Fruit fly (Drosophila melanogaster) whole organism, embryonic: ENCODE data around the gene CG15498.

Experiments
- B-H2 ChIP-seq: fragments of 200-800 bp; sonication (Bioruptor generic); optimal IDR thresholded peaks from 2 replicates; lab custom pipeline; 2018; ENCODE audit warnings: missing biosample characterization, mild to moderate bottlenecking, missing genetic modification characterization
- CG10959 ChIP-seq: fragments of 200-800 bp; sonication (Bioruptor generic); IDR thresholded peaks from 2 replicates; pipeline ENCODE4 v1.3.6; 2022; ENCODE audit warnings: missing biosample characterization, missing genetic modification characterization
- CG12391 ChIP-seq: fragments of 200-800 bp; sonication (Bioruptor generic); optimal IDR thresholded peaks from 3 replicates; lab custom pipeline; 2018; ENCODE audit warnings: missing biosample characterization, mild to moderate bottlenecking, missing genetic modification characterization, moderate library complexity
- CG12769 ChIP-seq: fragments of 200-800 bp; sonication (Bioruptor generic); optimal IDR thresholded peaks from 2 replicates; lab custom pipeline; 2019; ENCODE audit warnings: missing biosample characterization, mild to moderate bottlenecking, missing genetic modification characterization, moderate library complexity
- CG15011 ChIP-seq: fragments of 200-800 bp; sonication (Bioruptor generic); optimal IDR thresholded peaks from 3 replicates; lab custom pipeline; 2018; ENCODE audit warnings: missing biosample characterization, mild to moderate bottlenecking, missing genetic modification characterization
- CG15479 ChIP-seq: fragments of 200-800 bp; sonication (Bioruptor generic); optimal IDR thresholded peaks from 3 replicates; lab custom pipeline; 2019; ENCODE audit warnings: missing biosample characterization, mild to moderate bottlenecking, missing genetic modification characterization, moderate library complexity
- CG17385 ChIP-seq: fragments of 200-800 bp; sonication (Bioruptor generic); optimal IDR thresholded peaks from 3 replicates; lab custom pipeline; 2018; ENCODE audit warnings: missing biosample characterization, mild to moderate bottlenecking, missing genetic modification characterization
- CG17568 ChIP-seq: fragments of 200-800 bp; sonication (Bioruptor generic); optimal IDR thresholded peaks from 2 replicates; lab custom pipeline; 2018; ENCODE audit warnings: missing biosample characterization, mild to moderate bottlenecking, missing genetic modification characterization, moderate library complexity
- CG17829 ChIP-seq: fragments of 200-800 bp; optimal IDR thresholded peaks from 2 replicates; lab custom pipeline; 2019; ENCODE audit warnings: missing biosample characterization, mild to moderate bottlenecking, missing genetic modification characterization, moderate library complexity
- CG1832 ChIP-seq: fragments of 200-800 bp; sonication (Bioruptor generic); optimal IDR thresholded peaks from 2 replicates; lab custom pipeline; 2017; ENCODE audit warnings: missing biosample characterization, mild to moderate bottlenecking, missing genetic modification characterization, inconsistent platforms
- CG2129 ChIP-seq: fragments of 200-800 bp; sonication (Bioruptor generic); IDR thresholded peaks from 2 replicates; pipeline ENCODE4 v1.3.6; 2022; ENCODE audit warnings: missing biosample characterization, missing genetic modification characterization; ENCODE audit not compliant: partially characterized antibody
- CG34376 ChIP-seq: fragments of 200-800 bp; sonication (Bioruptor generic); optimal IDR thresholded peaks from 2 replicates; lab custom pipeline; 2018; ENCODE audit warnings: missing biosample characterization, mild to moderate bottlenecking, missing genetic modification characterization
- CG4424 ChIP-seq: fragments of 200-800 bp; sonication (Bioruptor generic); optimal IDR thresholded peaks from 3 replicates; lab custom pipeline; 2016; ENCODE audit warnings: missing biosample characterization, missing genetic modification characterization
- CG5953 ChIP-seq: fragments of 200-800 bp; sonication (Bioruptor generic); IDR thresholded peaks from 2 replicates; pipeline ENCODE4 v1.3.6; 2022; ENCODE audit warnings: missing biosample characterization, missing genetic modification characterization
- CG6254 ChIP-seq: fragments of 200-800 bp; sonication (Bioruptor generic); optimal IDR thresholded peaks from 3 replicates; lab custom pipeline; 2017; ENCODE audit warnings: mild to moderate bottlenecking, missing biosample characterization, missing genetic modification reagents, missing genetic modification characterization
- CG6854 ChIP-seq: fragments of 200-800 bp; sonication (Bioruptor generic); optimal IDR thresholded peaks from 3 replicates; lab custom pipeline; 2017; ENCODE audit warnings: missing biosample characterization, mild to moderate bottlenecking, missing genetic modification characterization
- CG7987 ChIP-seq: fragments of 200-800 bp; sonication (Bioruptor generic); optimal IDR thresholded peaks from 2 replicates; lab custom pipeline; 2018; ENCODE audit warnings: missing biosample characterization, mild to moderate bottlenecking, missing genetic modification characterization, moderate library complexity
- CG8924 ChIP-seq: fragments of 200-800 bp; optimal IDR thresholded peaks from 3 replicates; lab custom pipeline; 2019; ENCODE audit warnings: missing biosample characterization, mild to moderate bottlenecking, missing genetic modification characterization, moderate library complexity
- CoRest ChIP-seq: fragments of 200-800 bp; sonication (Bioruptor generic); optimal IDR thresholded peaks from 3 replicates; lab custom pipeline; 2018; ENCODE audit warnings: missing biosample characterization, mild to moderate bottlenecking, missing genetic modification characterization, moderate library complexity
- D ChIP-seq, 2 experiments: fragments of 200-800 bp in 1 of 2; fragments of >200 bp in 1 of 2; sonication (Bioruptor generic) in 1 of 2; optimal IDR thresholded peaks; 2 replicates in 1 of 2; 3 replicates in 1 of 2; lab custom pipeline; 2017; ENCODE audit warnings: mild to moderate bottlenecking in 1 of 2, missing biosample characterization in 1 of 2, missing genetic modification characterization in 1 of 2, missing genetic modification reagents in 1 of 2
- Deaf1 ChIP-seq: fragments of 200-800 bp; optimal IDR thresholded peaks from 3 replicates; lab custom pipeline; 2019; ENCODE audit warnings: missing biosample characterization, mild to moderate bottlenecking, missing genetic modification characterization, moderate library complexity
- Doc2 ChIP-seq: fragments of 200-800 bp; sonication (Bioruptor generic); IDR thresholded peaks from 2 replicates; pipeline ENCODE4 v1.3.6; 2022; ENCODE audit warnings: missing biosample characterization, missing genetic modification characterization
- NFAT ChIP-seq: fragments of 200-800 bp; sonication (Bioruptor generic); IDR thresholded peaks from 2 replicates; pipeline ENCODE4 v1.3.6; 2022; ENCODE audit warnings: missing biosample characterization, missing genetic modification characterization
- Opbp ChIP-seq: fragments of 200-800 bp; sonication (Bioruptor generic); IDR thresholded peaks from 3 replicates; pipeline ENCODE4 v1.3.6; 2022; ENCODE audit warnings: missing biosample characterization, missing genetic modification characterization; ENCODE audit not compliant: partially characterized antibody
- Ssrp ChIP-seq: fragments of 200-800 bp; sonication (Bioruptor generic); optimal IDR thresholded peaks from 2 replicates; lab custom pipeline; 2018; ENCODE audit warnings: missing biosample characterization, mild to moderate bottlenecking, missing genetic modification characterization, moderate library complexity
- Taf1 ChIP-seq: fragments of 200-800 bp; sonication (Bioruptor generic); IDR thresholded peaks from 2 replicates; pipeline ENCODE4 v1.3.6; 2022; ENCODE audit warnings: missing biosample characterization, missing genetic modification characterization
- Trl ChIP-seq, 3 experiments: fragments of >200 bp in 2 of 3; fragments of 200-800 bp in 1 of 3; sonication (Bioruptor generic) in 1 of 3; optimal IDR thresholded peaks; 2 replicates in 1 of 3; 3 replicates in 2 of 3; lab custom pipeline; 2016 to 2017; ENCODE audit warnings: missing biosample characterization in 1 of 3, missing genetic modification characterization in 1 of 3
- ac ChIP-seq: fragments of 200-800 bp; sonication (Bioruptor generic); optimal IDR thresholded peaks from 3 replicates; lab custom pipeline; 2017; ENCODE audit warnings: missing biosample characterization, mild to moderate bottlenecking, missing genetic modification characterization
- ash1 ChIP-seq: fragments of 200-800 bp; sonication (Bioruptor generic); optimal IDR thresholded peaks from 2 replicates; lab custom pipeline; 2018; ENCODE audit warnings: missing biosample characterization, mild to moderate bottlenecking, missing genetic modification characterization
- bsh ChIP-seq, 2 experiments: fragments of 200-800 bp; sonication (Bioruptor generic); optimal IDR thresholded peaks; 2 replicates each; lab custom pipeline; 2017 to 2018; ENCODE audit warnings: mild to moderate bottlenecking in 2 of 2, missing biosample characterization in 2 of 2, missing genetic modification characterization in 2 of 2, moderate library complexity in 1 of 2
- exex ChIP-seq: fragments of 200-800 bp; sonication (Bioruptor generic); optimal IDR thresholded peaks from 4 replicates; lab custom pipeline; 2018; ENCODE audit warnings: missing biosample characterization, mild to moderate bottlenecking, missing genetic modification characterization, moderate library complexity
- gem ChIP-seq: fragments of 200-800 bp; sonication (Bioruptor generic); optimal IDR thresholded peaks from 2 replicates; lab custom pipeline; 2019; ENCODE audit warnings: missing biosample characterization, mild to moderate bottlenecking, missing genetic modification characterization, moderate library complexity
- gro ChIP-seq: fragments of 200-800 bp; sonication (Bioruptor generic); optimal IDR thresholded peaks from 2 replicates; lab custom pipeline; 2016; ENCODE audit warnings: missing biosample characterization, missing genetic modification characterization
- lbe ChIP-seq: fragments of 200-800 bp; sonication (Bioruptor generic); optimal IDR thresholded peaks from 2 replicates; lab custom pipeline; 2016; ENCODE audit warnings: missing biosample characterization, mild to moderate bottlenecking, missing genetic modification characterization
- mirr ChIP-seq: fragments of 200-800 bp; sonication (Bioruptor generic); optimal IDR thresholded peaks from 3 replicates; lab custom pipeline; 2018; ENCODE audit warnings: missing biosample characterization, mild to moderate bottlenecking, missing genetic modification characterization
- nau ChIP-seq: fragments of 200-800 bp; sonication (Bioruptor generic); optimal IDR thresholded peaks from 3 replicates; lab custom pipeline; 2017; ENCODE audit warnings: missing biosample characterization, mild to moderate bottlenecking, missing genetic modification characterization, missing genetic modification reagents
- nom ChIP-seq: fragments of 200-800 bp; sonication (Bioruptor generic); optimal IDR thresholded peaks from 2 replicates; lab custom pipeline; 2017; ENCODE audit warnings: missing biosample characterization, missing genetic modification characterization, mild to moderate bottlenecking, moderate library complexity, missing genetic modification reagents
- sens ChIP-seq: fragments of 200-800 bp; sonication (Bioruptor generic); peaks from one replicate; lab custom pipeline; 2016; ENCODE audit warnings: missing biosample characterization, missing genetic modification characterization
- sug ChIP-seq: fragments of 200-800 bp; optimal IDR thresholded peaks from 2 replicates; lab custom pipeline; 2019; ENCODE audit warnings: missing biosample characterization, mild to moderate bottlenecking, missing genetic modification characterization, moderate library complexity
- trem ChIP-seq: fragments of 200-800 bp; optimal IDR thresholded peaks from 3 replicates; lab custom pipeline; 2019; ENCODE audit warnings: missing biosample characterization, mild to moderate bottlenecking, missing genetic modification characterization, moderate library complexity

CG15498 gene

dm6 chr3R:21618299-21619116 lies 49.6 kb upstream of the CG15498 start (continued):
- peak; percentile 68 for TF ChIP-seq CG34376 (GFP tag; lab: Kevin White, UChicago)
- peak; percentile 83 for TF ChIP-seq sens (GFP tag; lab: Kevin White, UChicago)
- TF ChIP-seq CG2129 (GFP tag; lab: Robert Waterston, UW), result no peak
- peak; percentile 6 for TF ChIP-seq lbe (GFP tag; lab: Kevin White, UChicago)
- peak; percentile 20 for TF ChIP-seq mirr
- no peak for TF ChIP-seq NFAT (GFP tag; lab: Robert Waterston, UW)
- peak; percentile 11 for TF ChIP-seq sug (tag; lab: Kevin White, UChicago)
- TF ChIP-seq gem (tag; lab: Kevin White, UChicago), result peak; percentile 9
- no peak for TF ChIP-seq ac (GFP tag; lab: Kevin White, UChicago)
- no peak for TF ChIP-seq Opbp
- peak; percentile 11 for TF ChIP-seq CG17568
- no peak for TF ChIP-seq exex (tag; lab: Kevin White, UChicago)
- TF ChIP-seq CG6854 (GFP tag; lab: Kevin White, UChicago), result peak; percentile 12
- TF ChIP-seq CG15479 (GFP tag; lab: Kevin White, UChicago), result peak; percentile 13
- peak in 1 of 2 experiments; percentile 29 for TF ChIP-seq bsh (GFP tag; optimal IDR thresholded peaks at IDR 0.05; lab: Kevin White, UChicago)
- TF ChIP-seq Taf1 (GFP tag; lab: Robert Waterston, UW), result no peak
- TF ChIP-seq CG8924, result peak; percentile 67
- peak; percentile 35 for TF ChIP-seq Deaf1 (tag; lab: Kevin White, UChicago)
- TF ChIP-seq Doc2 (GFP tag; lab: Robert Waterston, UW), result no peak
- no peak for TF ChIP-seq CG15011
- no peak for TF ChIP-seq CG5953 (GFP tag; lab: Robert Waterston, UW)
- peak; percentile 80 for TF ChIP-seq nom (GFP tag; lab: Kevin White, UChicago)
- TF ChIP-seq CG12391 (tag; lab: Kevin White, UChicago), result peak; percentile 2
- TF ChIP-seq B-H2 (GFP tag; lab: Kevin White, UChicago), result peak; percentile 57
- peak; percentile 69 for TF ChIP-seq CG1832 (GFP tag; lab: Kevin White, UChicago)
- TF ChIP-seq Trl (optimal IDR thresholded peaks at IDR 0.05; lab: Kevin White, UChicago), result peak; percentile 98 to 99
- peak; percentile 69 for TF ChIP-seq Trl (GFP tag; optimal IDR thresholded peaks at IDR 0.05; lab: Kevin White, UChicago)
- TF ChIP-seq nau (GFP tag; lab: Kevin White, UChicago), result peak; percentile 31
- TF ChIP-seq Ssrp (tag; lab: Kevin White, UChicago), result peak; percentile 4
- TF ChIP-seq CG12769 (tag; lab: Kevin White, UChicago), result peak; percentile 32
- no peak for TF ChIP-seq CoRest (tag; lab: Kevin White, UChicago)
- peak; percentile 15 for TF ChIP-seq trem (tag; lab: Kevin White, UChicago)
- peak; percentile 51 for TF ChIP-seq ash1 (GFP tag; lab: Kevin White, UChicago)
- TF ChIP-seq CG10959, result no peak
- no peak for TF ChIP-seq CG4424
- TF ChIP-seq CG17385, result peak; percentile 98
- TF ChIP-seq CG7987, result no peak
- no peak for TF ChIP-seq D (optimal IDR thresholded peaks at IDR 0.05; lab: Kevin White, UChicago)
- TF ChIP-seq D (GFP tag; optimal IDR thresholded peaks at IDR 0.05; lab: Kevin White, UChicago), result peak; percentile 8
- TF ChIP-seq gro (GFP tag; lab: Kevin White, UChicago), result peak; percentile 49
- peak; percentile 49 for TF ChIP-seq CG6254 (GFP tag; lab: Kevin White, UChicago)
- peak; percentile 0 for TF ChIP-seq CG17829 (tag; lab: Kevin White, UChicago)
